Worm (Caenorhabditis elegans) whole organism, L4/young adult: ENCODE measurements around the gene pqn-8.

Source experiments
- W03F9.2 ChIP-seq: fragments of 150-350 bp; optimal IDR thresholded peaks from 2 replicates; lab custom pipeline; 2014; ENCODE audit warnings: missing biosample characterization, missing genetic modification characterization
- dao-5 ChIP-seq: sonication (generic microtip); optimal IDR thresholded peaks from 2 replicates; lab custom pipeline; 2016; ENCODE audit warnings: missing genotype, missing genetic modification characterization, moderate library complexity, missing compliant biosample characterization
- him-1 ChIP-seq: sonication (generic microtip); optimal IDR thresholded peaks from 2 replicates; lab custom pipeline; 2016; ENCODE audit warnings: missing genotype, missing genetic modification reagents, missing genetic modification characterization, missing compliant biosample characterization

The pqn-8 gene

DNA sequence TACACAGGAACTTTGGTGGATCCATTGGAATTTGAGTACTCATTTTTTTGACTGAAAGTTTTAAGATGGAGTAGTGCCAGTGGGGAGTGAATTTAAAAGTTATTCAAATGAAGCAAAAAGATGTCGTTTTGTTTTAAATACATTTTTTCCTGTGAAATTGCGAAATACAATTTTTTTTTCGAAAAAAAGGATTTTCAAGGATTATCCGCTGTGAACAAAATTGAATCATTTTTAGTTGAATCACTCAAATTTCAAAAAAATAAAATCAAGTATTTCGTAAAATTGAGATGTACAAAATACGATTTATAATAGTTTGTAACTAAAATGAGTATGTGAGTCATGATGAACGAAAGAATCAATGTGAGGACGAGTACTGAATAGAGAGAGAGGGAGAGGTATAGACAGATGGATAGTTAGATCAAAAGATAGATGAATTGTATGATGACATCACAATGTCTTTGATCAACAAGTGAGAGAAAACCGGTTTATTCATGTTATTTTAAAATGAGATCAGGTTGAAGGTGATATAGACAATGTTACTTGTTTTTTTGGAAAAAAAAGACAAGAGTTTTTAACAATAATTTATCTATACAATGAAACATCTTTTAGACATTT, 9.1 kb upstream of the pqn-8 start, which contains the start of gene C05B5.8:
Gene C05B5.8, minus strand, starts transcription at position 51 of the 615 bp plus-strand sequence.
- TF ChIP-seq W03F9.2 (tag; lab: Kevin White, UChicago), result no peak
- TF ChIP-seq dao-5 (tag; lab: Kevin White, UChicago), result no peak
- no peak for TF ChIP-seq him-1 (tag; lab: Kevin White, UChicago)

DNA sequence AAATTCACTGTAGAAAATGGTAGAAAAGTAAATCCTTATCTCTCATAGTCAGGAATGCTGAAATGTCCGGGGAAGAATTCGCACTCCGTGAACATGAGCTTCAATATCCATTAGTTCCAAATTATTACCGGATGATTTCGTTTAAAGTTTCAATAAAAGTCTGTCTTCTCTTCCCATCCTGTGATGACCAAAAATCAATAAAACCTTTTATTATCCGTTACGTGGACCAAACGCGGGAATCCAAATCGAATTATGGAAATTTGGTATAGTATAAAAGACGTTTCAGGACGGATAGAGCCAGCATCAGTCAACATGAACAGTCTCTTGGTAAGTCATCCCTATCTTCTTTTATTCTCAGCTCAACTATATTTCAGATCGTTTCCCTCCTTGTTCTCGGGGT, 6.4 kb upstream of the pqn-8 start, which contains the start of gene C05B5.11:
Gene C05B5.11, plus strand, starts transcription at position 301 of the 400 bp plus-strand sequence.
- no peak for TF ChIP-seq him-1 (tag; lab: Kevin White, UChicago)
- no peak for TF ChIP-seq dao-5 (tag; lab: Kevin White, UChicago)
- no peak for TF ChIP-seq W03F9.2 (tag; lab: Kevin White, UChicago)

- no peak for TF ChIP-seq him-1 (tag; lab: Kevin White, UChicago)
- TF ChIP-seq W03F9.2 (tag; lab: Kevin White, UChicago), result no peak
- no peak for TF ChIP-seq dao-5 (tag; lab: Kevin White, UChicago)
These were observed 3.3 kb upstream of the pqn-8 start, which contains the start of gene C05B5.5 for ce11 chrIII:10001060-10001459. C05B5.5 (plus strand) TSS chrIII:10001360.

ce11 chrIII:10000428-10000827, 2.6 kb upstream of the pqn-8 start, which contains the start of gene C05B5.2:
C05B5.2 (minus strand) TSS chrIII:10000528.
- TF ChIP-seq dao-5 (tag; lab: Kevin White, UChicago), result no peak
- TF ChIP-seq him-1 (tag; lab: Kevin White, UChicago), result no peak
- TF ChIP-seq W03F9.2 (tag; lab: Kevin White, UChicago), result no peak

- TF ChIP-seq dao-5 (tag; lab: Kevin White, UChicago), result no peak
- TF ChIP-seq him-1 (tag; lab: Kevin White, UChicago), result no peak
- no peak for TF ChIP-seq W03F9.2 (tag; lab: Kevin White, UChicago)
These were observed 1.4 kb upstream of the pqn-8 start, which contains the start of gene C05B5.17 for ce11 chrIII:9999235-9999634. C05B5.17 (minus strand) TSS chrIII:9999335.

- TF ChIP-seq W03F9.2 (tag; lab: Kevin White, UChicago) (no peak), him-1 (tag; lab: Kevin White, UChicago) (no peak), dao-5 (tag; lab: Kevin White, UChicago) (no peak)
These were observed 4.3 kb downstream of the pqn-8 start, which contains the start of gene C05B5.4 for ce11 chrIII:9993535-9993934. C05B5.4 (plus strand) TSS chrIII:9993885.

- TF ChIP-seq W03F9.2 (tag; lab: Kevin White, UChicago) (no peak), him-1 (tag; lab: Kevin White, UChicago) (no peak), dao-5 (tag; lab: Kevin White, UChicago) (no peak)
These were observed 6.5 kb downstream of the pqn-8 start for ce11 chrIII:9991324-9991723.

ce11 chrIII:9988352-9988751, 9.4 kb downstream of the pqn-8 start, which contains the start of gene C05B5.1:
C05B5.1 (minus strand) TSS chrIII:9988452.
- no peak for TF ChIP-seq W03F9.2 (tag; lab: Kevin White, UChicago)
- TF ChIP-seq dao-5 (tag; lab: Kevin White, UChicago), result no peak
- TF ChIP-seq him-1 (tag; lab: Kevin White, UChicago), result no peak

DNA sequence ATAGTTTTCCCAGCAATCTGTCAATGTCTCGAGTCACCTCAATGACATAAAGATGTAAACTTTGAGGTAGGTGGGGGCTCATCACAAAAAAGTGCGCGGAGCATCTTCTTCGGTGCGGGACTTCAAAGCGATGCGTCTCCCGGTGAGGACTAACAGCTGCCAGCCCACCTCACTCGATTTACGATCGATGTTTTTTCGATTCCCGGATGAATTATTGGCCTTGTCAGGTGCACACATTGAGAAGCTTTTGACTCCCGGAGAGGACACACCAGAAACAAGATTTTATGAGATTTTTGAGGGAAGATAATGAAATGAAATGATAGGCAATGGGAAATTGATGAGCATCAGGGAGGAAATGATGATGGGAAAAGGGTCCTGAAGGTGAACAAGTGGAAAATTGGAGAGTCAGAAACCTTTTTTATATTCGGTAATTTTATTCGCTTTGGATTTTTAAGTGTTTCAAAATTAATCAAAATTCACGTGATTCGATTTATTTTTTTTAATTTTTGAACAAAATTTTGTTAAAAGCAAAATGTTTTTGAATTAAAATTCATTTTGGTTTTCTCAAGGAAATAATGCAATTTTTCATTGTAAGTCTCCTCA, 10.9 kb downstream of the pqn-8 start, which contains the start of gene C05B5.12:
Gene C05B5.12, plus strand, starts transcription at position 553 of the 603 bp plus-strand sequence.
- no peak for TF ChIP-seq him-1 (tag; lab: Kevin White, UChicago)
- TF ChIP-seq dao-5 (tag; lab: Kevin White, UChicago), result no peak
- TF ChIP-seq W03F9.2 (tag; lab: Kevin White, UChicago), result no peak

ce11 chrIII:9985542-9985941, 12.2 kb downstream of the pqn-8 start:
- TF ChIP-seq dao-5 (tag; lab: Kevin White, UChicago) (no peak), him-1 (tag; lab: Kevin White, UChicago) (no peak), W03F9.2 (tag; lab: Kevin White, UChicago) (no peak)

DNA sequence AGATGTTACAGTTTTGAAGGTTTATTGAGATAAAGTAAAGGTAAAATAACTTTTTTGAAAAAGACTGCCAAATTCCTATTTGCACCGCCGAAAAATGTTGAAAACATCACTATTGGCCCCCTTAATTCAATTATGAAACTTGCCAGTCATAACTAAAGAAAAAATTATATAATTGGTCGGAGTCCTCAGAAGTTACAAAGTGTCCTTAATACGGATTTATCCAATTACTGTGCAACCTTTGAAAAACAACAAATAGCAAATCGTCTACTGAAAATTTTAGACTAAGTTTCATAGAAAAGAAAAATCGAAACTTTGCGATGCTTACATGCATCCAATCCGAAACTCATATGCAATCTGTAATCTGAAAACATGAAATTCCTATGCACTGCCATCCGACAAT, 13.2 kb downstream of the pqn-8 start:
- TF ChIP-seq dao-5 (tag; lab: Kevin White, UChicago) (no peak), him-1 (tag; lab: Kevin White, UChicago) (no peak), W03F9.2 (tag; lab: Kevin White, UChicago) (no peak)

DNA sequence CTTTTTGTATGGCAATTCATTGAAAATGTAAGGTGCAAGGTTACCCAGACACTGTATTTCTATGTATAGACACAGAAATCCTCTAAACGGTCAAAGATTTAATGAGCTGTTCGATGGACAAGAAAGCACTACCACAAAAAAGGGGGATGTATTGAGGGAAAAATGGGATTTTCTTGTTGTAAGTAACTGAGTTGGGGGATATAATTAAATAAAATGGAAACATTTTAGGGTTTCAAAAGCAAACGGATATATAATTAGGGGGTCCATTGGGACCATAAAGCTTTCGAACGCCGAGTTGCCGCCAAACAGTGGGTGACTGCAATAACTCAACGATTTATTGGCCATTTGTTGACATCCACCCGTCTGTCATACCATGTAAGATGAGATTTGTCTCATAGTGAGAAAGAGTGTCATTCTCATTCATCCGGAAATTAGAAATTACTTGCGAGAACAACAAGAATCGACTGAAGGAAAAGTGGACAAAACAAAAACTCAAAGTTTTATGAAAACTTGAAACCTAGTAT, 15.6 kb downstream of the pqn-8 start:
- TF ChIP-seq him-1 (tag; lab: Kevin White, UChicago) (no peak), dao-5 (tag; lab: Kevin White, UChicago) (no peak), W03F9.2 (tag; lab: Kevin White, UChicago) (no peak)

DNA sequence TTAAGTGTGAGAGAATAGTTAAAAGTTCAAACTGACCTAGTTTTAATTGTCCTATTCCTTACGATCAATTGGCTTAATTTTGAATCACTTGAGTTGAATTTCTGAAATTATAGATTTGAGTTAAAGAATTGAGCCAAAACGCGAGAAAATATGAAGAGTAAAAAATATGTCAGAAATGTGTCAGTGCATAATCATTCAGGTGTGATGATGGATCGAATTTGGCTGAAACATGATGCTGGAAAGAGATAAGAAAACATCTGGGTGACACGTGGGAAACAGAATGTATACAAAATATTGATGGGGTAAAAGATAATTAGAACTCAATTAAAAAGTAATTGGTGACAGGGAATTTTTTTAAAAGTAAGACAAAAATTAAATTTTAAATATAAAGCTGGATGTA, 24.0 kb downstream of the pqn-8 start, which contains the start of gene R10E12.2:
Gene R10E12.2, minus strand, starts transcription at position 101 of the 400 bp plus-strand sequence.
- TF ChIP-seq him-1 (tag; lab: Kevin White, UChicago) (no peak), dao-5 (tag; lab: Kevin White, UChicago) (no peak), W03F9.2 (tag; lab: Kevin White, UChicago) (no peak)
